Comparison of ENCODE assay signal across 2 fruit fly cellular contexts in genomic region chr3R:5685269-5686048, dm6.
A peak's percentile ranks its signal among the peaks of the same experiment; 100 is the strongest.
TF ChIP-seq lines count a peak whose summit lies in the region.

TSS of gene Rab23 (minus strand) at chr3R:5685434.
TSS of gene plx (plus strand) at chr3R:5685855.

TF ChIP-seq in whole organism, embryonic, 481 proteins besides CTCF, POLR2A, EP300 and RAD21 (continued from another document and continues in another):
- TF ChIP-seq Hr51 (GFP tag; optimal IDR thresholded peaks at IDR 0.05; lab: Kevin White, UChicago) (peak in 1 of 2 experiments; percentile 0), CG10209 (GFP tag; optimal IDR thresholded peaks at IDR 0.05; lab: Kevin White, UChicago) (no peak), HLH54F (GFP tag; optimal IDR thresholded peaks at IDR 0.05; lab: Kevin White, UChicago) (peak; percentile 35), CG4617 (GFP tag; optimal IDR thresholded peaks at IDR 0.05; lab: Kevin White, UChicago; ENCODE audit: borderline replicate concordance) (no peak), CG7987 (GFP tag; optimal IDR thresholded peaks at IDR 0.05; lab: Kevin White, UChicago) (no peak), gfzf (GFP tag; optimal IDR thresholded peaks at IDR 0.05; lab: Kevin White, UChicago) (peak; percentile 76), salm (tag; optimal IDR thresholded peaks at IDR 0.05; lab: Kevin White, UChicago) (no peak), hkb (optimal IDR thresholded peaks at IDR 0.05; lab: Kevin White, UChicago) (no peak), hkb (GFP tag; IDR thresholded peaks at IDR 0.05; lab: Robert Waterston, UW) (peak; percentile 29; the same call in 1 of the 2 replicates), Optix (GFP tag; IDR thresholded peaks at IDR 0.05; lab: Robert Waterston, UW) (no peak), CG7928 (GFP tag; optimal IDR thresholded peaks at IDR 0.05; lab: Kevin White, UChicago) (no peak), bcd (GFP tag; optimal IDR thresholded peaks at IDR 0.05; lab: Kevin White, UChicago) (peak; percentile 13), CG7745 (tag; optimal IDR thresholded peaks at IDR 0.05; lab: Kevin White, UChicago) (no peak), CoRest (tag; optimal IDR thresholded peaks at IDR 0.05; lab: Kevin White, UChicago) (peak; percentile 49), CG14965 (GFP tag; optimal IDR thresholded peaks at IDR 0.05; lab: Kevin White, UChicago; ENCODE audit: borderline replicate concordance) (no peak), crp (GFP tag; optimal IDR thresholded peaks at IDR 0.05; lab: Kevin White, UChicago) (peak; percentile 96 to 99), otp (GFP tag; IDR thresholded peaks at IDR 0.05; lab: Robert Waterston, UW) (no peak), trh (GFP tag; optimal IDR thresholded peaks at IDR 0.05; lab: Kevin White, UChicago) (no peak), MESR4 (GFP tag; optimal IDR thresholded peaks at IDR 0.05; lab: Kevin White, UChicago) (no peak), E2f2 (GFP tag; IDR thresholded peaks at IDR 0.05; lab: Robert Waterston, UW) (peak; percentile 99), Atf-2 (GFP tag; optimal IDR thresholded peaks at IDR 0.05; lab: Kevin White, UChicago) (no peak), CG6689 (GFP tag; IDR thresholded peaks at IDR 0.05; lab: Robert Waterston, UW) (no peak), Atf3 (GFP tag; optimal IDR thresholded peaks at IDR 0.05; lab: Kevin White, UChicago) (no peak), CG15011 (GFP tag; optimal IDR thresholded peaks at IDR 0.05; lab: Kevin White, UChicago) (no peak), dati (GFP tag; IDR thresholded peaks at IDR 0.05; lab: Robert Waterston, UW) (no peak), scrt (GFP tag; optimal IDR thresholded peaks at IDR 0.05; lab: Kevin White, UChicago) (no peak), toy (GFP tag; IDR thresholded peaks at IDR 0.05; lab: Robert Waterston, UW) (no peak), Chrac-16 (GFP tag; optimal IDR thresholded peaks at IDR 0.05; lab: Kevin White, UChicago) (no peak), CG9797 (GFP tag; optimal IDR thresholded peaks at IDR 0.05; lab: Kevin White, UChicago) (peak; percentile 84), CG13123 (GFP tag; optimal IDR thresholded peaks at IDR 0.05; lab: Kevin White, UChicago) (no peak), CG7357 (GFP tag; IDR thresholded peaks at IDR 0.05; lab: Robert Waterston, UW) (peak; percentile 71), unc-4 (GFP tag; IDR thresholded peaks at IDR 0.05; lab: Robert Waterston, UW; ENCODE audit: partially characterized antibody) (peak; percentile 47; the same call in 1 of the 2 replicates), CG12071 (GFP tag; optimal IDR thresholded peaks at IDR 0.05; lab: Kevin White, UChicago) (no peak), Blimp-1 (GFP tag; optimal IDR thresholded peaks at IDR 0.05; lab: Kevin White, UChicago) (no peak), tin (GFP tag; optimal IDR thresholded peaks at IDR 0.05; lab: Kevin White, UChicago) (peak; percentile 26), HLHmδ (GFP tag; optimal IDR thresholded peaks at IDR 0.05; lab: Kevin White, UChicago) (no peak), Sry-δ (GFP tag; optimal IDR thresholded peaks at IDR 0.05; lab: Kevin White, UChicago) (peak; percentile 47), al (GFP tag; IDR thresholded peaks at IDR 0.05; lab: Robert Waterston, UW) (no peak), CG10366 (GFP tag; IDR thresholded peaks at IDR 0.05; lab: Robert Waterston, UW) (no peak), ash1 (GFP tag; optimal IDR thresholded peaks at IDR 0.05; lab: Kevin White, UChicago) (no peak), danr (GFP tag; IDR thresholded peaks at IDR 0.05; lab: Robert Waterston, UW) (no peak), seq (GFP tag; IDR thresholded peaks at IDR 0.05; lab: Robert Waterston, UW) (peak; percentile 16; the same call in 1 of the 2 replicates), BtbVII (GFP tag; optimal IDR thresholded peaks at IDR 0.05; lab: Kevin White, UChicago) (no peak), CG17568 (GFP tag; optimal IDR thresholded peaks at IDR 0.05; lab: Kevin White, UChicago) (no peak), D19A (tag; optimal IDR thresholded peaks at IDR 0.05; lab: Kevin White, UChicago) (no peak), CG30431 (GFP tag; optimal IDR thresholded peaks at IDR 0.05; lab: Kevin White, UChicago) (peak; percentile 11), CG18011 (GFP tag; optimal IDR thresholded peaks at IDR 0.05; lab: Kevin White, UChicago) (no peak), sisA (GFP tag; IDR thresholded peaks at IDR 0.05; lab: Robert Waterston, UW) (no peak), CG16815 (GFP tag; optimal IDR thresholded peaks at IDR 0.05; lab: Kevin White, UChicago) (no peak), CG12155 (GFP tag; optimal IDR thresholded peaks at IDR 0.05; lab: Kevin White, UChicago) (peak; percentile 49), Ada2b (GFP tag; IDR thresholded peaks at IDR 0.05; lab: Robert Waterston, UW) (no peak), rib (GFP tag; IDR thresholded peaks at IDR 0.05; lab: Robert Waterston, UW) (no peak), Hr78 (GFP tag; optimal IDR thresholded peaks at IDR 0.05; lab: Kevin White, UChicago) (no peak), CG18599 (GFP tag; optimal IDR thresholded peaks at IDR 0.05; lab: Kevin White, UChicago) (no peak), Doc3 (GFP tag; IDR thresholded peaks at IDR 0.05; lab: Robert Waterston, UW; ENCODE audit: partially characterized antibody) (0 out of 3 replicates have a peak, but pooled peaks have one; percentile 7), CG10654 (GFP tag; optimal IDR thresholded peaks at IDR 0.05; lab: Kevin White, UChicago) (no peak), Rx (GFP tag; IDR thresholded peaks at IDR 0.05; lab: Robert Waterston, UW) (no peak), row (GFP tag; IDR thresholded peaks at IDR 0.05; lab: Robert Waterston, UW) (no peak; the same call in 2 of the 3 replicates), Ets97D (GFP tag; optimal IDR thresholded peaks at IDR 0.05; lab: Kevin White, UChicago) (peak; percentile 78), hb (GFP tag; IDR thresholded peaks at IDR 0.05; lab: Robert Waterston, UW; ENCODE audit: partially characterized antibody) (0 out of 3 replicates have a peak, but pooled peaks have one; percentile 16), nerfin-1 (tag; optimal IDR thresholded peaks at IDR 0.05; lab: Kevin White, UChicago) (no peak), CG6254 (GFP tag; optimal IDR thresholded peaks at IDR 0.05; lab: Kevin White, UChicago) (no peak), CG18476 (GFP tag; optimal IDR thresholded peaks at IDR 0.05; lab: Kevin White, UChicago) (no peak), ATbp (GFP tag; optimal IDR thresholded peaks at IDR 0.05; lab: Kevin White, UChicago) (no peak), ken (GFP tag; IDR thresholded peaks at IDR 0.05; lab: Robert Waterston, UW) (0 out of 3 replicates have a peak, but pooled peaks have one; percentile 24), CG17912 (GFP tag; optimal IDR thresholded peaks at IDR 0.05; lab: Kevin White, UChicago) (no peak)

TF ChIP-seq in whole organism, prepupa, 60 proteins besides CTCF, POLR2A, EP300 and RAD21 (continued from another document):
- TF ChIP-seq Hr39 (GFP tag; optimal IDR thresholded peaks at IDR 0.05; lab: Kevin White, UChicago), result no peak
- TF ChIP-seq CG7368 (GFP tag; optimal IDR thresholded peaks at IDR 0.05; lab: Kevin White, UChicago), result peak; percentile 7
- TF ChIP-seq CG6808 (GFP tag; optimal IDR thresholded peaks at IDR 0.05; lab: Kevin White, UChicago), result no peak
- no peak for TF ChIP-seq CG11902 (GFP tag; optimal IDR thresholded peaks at IDR 0.05; lab: Kevin White, UChicago)
- TF ChIP-seq Sox14 (GFP tag; optimal IDR thresholded peaks at IDR 0.05; lab: Kevin White, UChicago), result no peak
- TF ChIP-seq pdm3 (GFP tag; optimal IDR thresholded peaks at IDR 0.05; lab: Kevin White, UChicago), result peak; percentile 42
- no peak for TF ChIP-seq vri (GFP tag; optimal IDR thresholded peaks at IDR 0.05; lab: Kevin White, UChicago)
- TF ChIP-seq svp (GFP tag; lab: Kevin White, UChicago), result no peak
- TF ChIP-seq CG32006 (GFP tag; optimal IDR thresholded peaks at IDR 0.05; lab: Kevin White, UChicago), result no peak
- peak; percentile 67 for TF ChIP-seq achi (GFP tag; optimal IDR thresholded peaks at IDR 0.05; lab: Kevin White, UChicago)
- TF ChIP-seq fd85E (GFP tag; optimal IDR thresholded peaks at IDR 0.05; lab: Kevin White, UChicago), result no peak
- TF ChIP-seq OdsH (GFP tag; optimal IDR thresholded peaks at IDR 0.05; lab: Kevin White, UChicago), result peak; percentile 14
- TF ChIP-seq net (GFP tag; optimal IDR thresholded peaks at IDR 0.05; lab: Kevin White, UChicago), result no peak
- TF ChIP-seq acj6 (GFP tag; optimal IDR thresholded peaks at IDR 0.05; lab: Kevin White, UChicago), result peak; percentile 5
- TF ChIP-seq lz (GFP tag; optimal IDR thresholded peaks at IDR 0.05; lab: Kevin White, UChicago), result peak; percentile 33
- no peak for TF ChIP-seq Sox15 (GFP tag; optimal IDR thresholded peaks at IDR 0.05; lab: Kevin White, UChicago)
- TF ChIP-seq ss (GFP tag; optimal IDR thresholded peaks at IDR 0.05; lab: Kevin White, UChicago), result no peak
- no peak for TF ChIP-seq dac (GFP tag; optimal IDR thresholded peaks at IDR 0.05; lab: Kevin White, UChicago)
- peak; percentile 22 for TF ChIP-seq Smox (GFP tag; optimal IDR thresholded peaks at IDR 0.05; lab: Kevin White, UChicago)
- no peak for TF ChIP-seq CG8632 (GFP tag; optimal IDR thresholded peaks at IDR 0.05; lab: Kevin White, UChicago)
- no peak for TF ChIP-seq Eip75B (GFP tag; optimal IDR thresholded peaks at IDR 0.05; lab: Kevin White, UChicago)
- TF ChIP-seq spab (GFP tag; optimal IDR thresholded peaks at IDR 0.05; lab: Kevin White, UChicago), result no peak
- no peak for TF ChIP-seq Ets21C (GFP tag; optimal IDR thresholded peaks at IDR 0.05; lab: Kevin White, UChicago)
- TF ChIP-seq dsx (GFP tag; optimal IDR thresholded peaks at IDR 0.05; lab: Kevin White, UChicago; ENCODE audit: poor library complexity, severe bottlenecking), result no peak
- no peak for TF ChIP-seq Lpt (GFP tag; optimal IDR thresholded peaks at IDR 0.05; lab: Kevin White, UChicago)
- no peak for TF ChIP-seq esn (GFP tag; optimal IDR thresholded peaks at IDR 0.05; lab: Kevin White, UChicago)
- TF ChIP-seq CG3032 (tag; optimal IDR thresholded peaks at IDR 0.05; lab: Kevin White, UChicago), result no peak
- TF ChIP-seq CG16779 (tag; optimal IDR thresholded peaks at IDR 0.05; lab: Kevin White, UChicago), result no peak
- TF ChIP-seq CG10669 (GFP tag; optimal IDR thresholded peaks at IDR 0.05; lab: Kevin White, UChicago), result no peak
- TF ChIP-seq Eip78C (GFP tag; lab: Kevin White, UChicago), result peak; percentile 61
- no peak for TF ChIP-seq Blimp-1 (GFP tag; optimal IDR thresholded peaks at IDR 0.05; lab: Kevin White, UChicago)
- no peak for TF ChIP-seq CG11294 (GFP tag; IDR thresholded peaks at IDR 0.05; lab: Robert Waterston, UW)
- TF ChIP-seq topi (GFP tag; optimal IDR thresholded peaks at IDR 0.05; lab: Kevin White, UChicago), result no peak
- TF ChIP-seq Sox102F (GFP tag; optimal IDR thresholded peaks at IDR 0.05; lab: Kevin White, UChicago), result no peak
- TF ChIP-seq CG3919 (GFP tag; optimal IDR thresholded peaks at IDR 0.05; lab: Kevin White, UChicago), result no peak
- no peak for TF ChIP-seq CG10631 (GFP tag; optimal IDR thresholded peaks at IDR 0.05; lab: Kevin White, UChicago)
- TF ChIP-seq CG9139 (GFP tag; optimal IDR thresholded peaks at IDR 0.05; lab: Kevin White, UChicago), result no peak
- no peak for TF ChIP-seq CG4318 (GFP tag; optimal IDR thresholded peaks at IDR 0.05; lab: Kevin White, UChicago)
- 0 out of 3 replicates have a peak, but pooled peaks have one; percentile 4 for TF ChIP-seq eg (GFP tag; IDR thresholded peaks at IDR 0.05; lab: Robert Waterston, UW)
